Fruit fly (Drosophila melanogaster): ENCODE measurements around the gene CG11523.

The CG11523 gene

dm6 chr3L:22266535-22266934 lies at the start of gene CG11523 (continued):
- TF ChIP-seq CG5953 (GFP tag; IDR thresholded peaks at IDR 0.05): no peak
- TF ChIP-seq tup (GFP tag; optimal IDR thresholded peaks at IDR 0.05): no peak
- TF ChIP-seq CG9215 (GFP tag; IDR thresholded peaks at IDR 0.05): no peak
- TF ChIP-seq fu2 (GFP tag; optimal IDR thresholded peaks at IDR 0.05): no peak
- TF ChIP-seq CkIIα-i1 (GFP tag; IDR thresholded peaks at IDR 0.05): no peak
- no peak for TF ChIP-seq CG8089 (GFP tag; optimal IDR thresholded peaks at IDR 0.05)
- no peak for TF ChIP-seq CG17328 (GFP tag; IDR thresholded peaks at IDR 0.05)
- TF ChIP-seq CG30403 (GFP tag; optimal IDR thresholded peaks at IDR 0.05): no peak
- TF ChIP-seq bbx (GFP tag; IDR thresholded peaks at IDR 0.05; ENCODE audit: partially characterized antibody): peak; percentile 50
- TF ChIP-seq dmrt11E (tag; optimal IDR thresholded peaks at IDR 0.05): no peak
- no peak for TF ChIP-seq GATAe (GFP tag; conservative IDR thresholded peaks at IDR 0.05)
- TF ChIP-seq CG8924 (tag; optimal IDR thresholded peaks at IDR 0.05): no peak
- TF ChIP-seq CG7963 (GFP tag; IDR thresholded peaks at IDR 0.05; ENCODE audit: partially characterized antibody): no peak
- TF ChIP-seq zfh1 (GFP tag; IDR thresholded peaks at IDR 0.05): no peak
- no peak for TF ChIP-seq CG4404 (GFP tag; IDR thresholded peaks at IDR 0.05)
- TF ChIP-seq CG2678 (tag; optimal IDR thresholded peaks at IDR 0.05): peak; percentile 19
- TF ChIP-seq pnt (GFP tag; optimal IDR thresholded peaks at IDR 0.05): no peak
- no peak for TF ChIP-seq CG34376 (GFP tag; optimal IDR thresholded peaks at IDR 0.05)
- no peak for TF ChIP-seq fd3F (GFP tag; optimal IDR thresholded peaks at IDR 0.05)
- TF ChIP-seq onecut (GFP tag; IDR thresholded peaks at IDR 0.05): no peak; the same call in 1 of the 2 replicates
- no peak for TF ChIP-seq Hmx (GFP tag; optimal IDR thresholded peaks at IDR 0.05)
- TF ChIP-seq CG7271 (tag; optimal IDR thresholded peaks at IDR 0.05): no peak
- no peak for TF ChIP-seq cwo (GFP tag; optimal IDR thresholded peaks at IDR 0.05)
- TF ChIP-seq danr (GFP tag; IDR thresholded peaks at IDR 0.05): no peak
- TF ChIP-seq CG42726 (GFP tag; IDR thresholded peaks at IDR 0.05; ENCODE audit: partially characterized antibody): no peak
- 0 out of 2 replicates have a peak, but pooled peaks have one; percentile 18 for TF ChIP-seq Taf1 (GFP tag; IDR thresholded peaks at IDR 0.05)
- TF ChIP-seq Abd-B (GFP tag; optimal IDR thresholded peaks at IDR 0.05): no peak
- no peak for TF ChIP-seq pan (optimal IDR thresholded peaks at IDR 0.05)
- TF ChIP-seq pan (GFP tag; optimal IDR thresholded peaks at IDR 0.05 in 1 of 2, IDR thresholded peaks at IDR 0.05 in 1 of 2): no peak
- TF ChIP-seq CG13424 (tag; optimal IDR thresholded peaks at IDR 0.05): no peak
- TF ChIP-seq Xbp1 (GFP tag; optimal IDR thresholded peaks at IDR 0.05): no peak
- TF ChIP-seq trh (GFP tag; optimal IDR thresholded peaks at IDR 0.05): no peak
- no peak for TF ChIP-seq Usf (GFP tag; optimal IDR thresholded peaks at IDR 0.05)
- no peak for TF ChIP-seq CG9817 (tag; optimal IDR thresholded peaks at IDR 0.05)
- no peak for TF ChIP-seq CG10274 (GFP tag; optimal IDR thresholded peaks at IDR 0.05)
- no peak for TF ChIP-seq gt (GFP tag; IDR thresholded peaks at IDR 0.05)
- peak; percentile 82 for TF ChIP-seq Rfx (GFP tag; IDR thresholded peaks at IDR 0.05)
- no peak for TF ChIP-seq esg (GFP tag; conservative IDR thresholded peaks at IDR 0.05)
- TF ChIP-seq CG8388 (GFP tag; optimal IDR thresholded peaks at IDR 0.05): no peak
- TF ChIP-seq Ets97D (GFP tag; optimal IDR thresholded peaks at IDR 0.05): no peak

- TF ChIP-seq gcm2 (GFP tag; optimal IDR thresholded peaks at IDR 0.05) (peak; percentile 12), fd3F (GFP tag; optimal IDR thresholded peaks at IDR 0.05) (peak; percentile 90), row (GFP tag; IDR thresholded peaks at IDR 0.05) (peak; percentile 92), pfk (GFP tag; optimal IDR thresholded peaks at IDR 0.05) (peak; percentile 10), gce (GFP tag; IDR thresholded peaks at IDR 0.05) (peak; percentile 82), CG2712 (tag; optimal IDR thresholded peaks at IDR 0.05) (peak; percentile 96), Dfd (GFP tag; optimal IDR thresholded peaks at IDR 0.05) (no peak), sqz (GFP tag; optimal IDR thresholded peaks at IDR 0.05) (no peak), fd64A (GFP tag; optimal IDR thresholded peaks at IDR 0.05) (no peak), unc-4 (GFP tag; IDR thresholded peaks at IDR 0.05; ENCODE audit: partially characterized antibody) (peak; percentile 82), CkIIα-i1 (GFP tag; IDR thresholded peaks at IDR 0.05) (peak; percentile 69), PHDP (tag; optimal IDR thresholded peaks at IDR 0.05) (no peak), CG32767 (GFP tag; IDR thresholded peaks at IDR 0.05) (peak; percentile 87), ash1 (GFP tag; optimal IDR thresholded peaks at IDR 0.05) (no peak)
Observed at dm6 chr3L:22287994-22288766, 21.7 kb upstream of the CG11523 start, which contains the start of the genes Hem and IleRS. TSS of gene Hem (minus strand) at chr3L:22288195. TSS of gene IleRS (plus strand) at chr3L:22288665.

Data from whole organism, embryonic.